Fruit fly (Drosophila melanogaster) whole organism, embryonic: ENCODE results near the gene CtBP.

ENCODE experiments used
- ATbp ChIP-seq: fragments of 200-800 bp; sonication (Bioruptor generic); optimal IDR thresholded peaks from 2 replicates; lab custom pipeline; 2017; ENCODE audit warnings: missing biosample characterization, mild to moderate bottlenecking, missing genetic modification characterization, missing genetic modification reagents
- Asciz ChIP-seq: fragments of 200-800 bp; sonication (Bioruptor generic); optimal IDR thresholded peaks from 2 replicates; lab custom pipeline; 2017; ENCODE audit warnings: missing biosample characterization, mild to moderate bottlenecking, missing genetic modification characterization, missing genetic modification reagents
- CG14965 ChIP-seq: fragments of 200-800 bp; sonication (Bioruptor generic); optimal IDR thresholded peaks from 2 replicates; lab custom pipeline; 2016; ENCODE audit warnings: missing biosample characterization, missing genetic modification characterization, borderline replicate concordance
- CG15011 ChIP-seq: fragments of 200-800 bp; sonication (Bioruptor generic); optimal IDR thresholded peaks from 3 replicates; lab custom pipeline; 2018; ENCODE audit warnings: missing biosample characterization, mild to moderate bottlenecking, missing genetic modification characterization
- CG1647 ChIP-seq: fragments of 200-800 bp; sonication (Bioruptor generic); optimal IDR thresholded peaks from 3 replicates; lab custom pipeline; 2016; ENCODE audit warnings: missing biosample characterization, missing genetic modification characterization
- CG17328 ChIP-seq: fragments of 200-800 bp; sonication (Bioruptor generic); IDR thresholded peaks from 2 replicates; pipeline ENCODE4 v1.3.6; 2022; ENCODE audit warnings: missing biosample characterization, missing genetic modification characterization
- CG17829 ChIP-seq: fragments of 200-800 bp; optimal IDR thresholded peaks from 2 replicates; lab custom pipeline; 2019; ENCODE audit warnings: missing biosample characterization, mild to moderate bottlenecking, missing genetic modification characterization, moderate library complexity
- CG18764 ChIP-seq: fragments of 200-800 bp; sonication (Bioruptor generic); optimal IDR thresholded peaks from 3 replicates; lab custom pipeline; 2016; ENCODE audit warnings: missing biosample characterization, missing genetic modification characterization
- CG2199 ChIP-seq: fragments of 200-800 bp; sonication (Bioruptor generic); IDR thresholded peaks from 3 replicates; pipeline ENCODE4 v1.3.6; 2022; ENCODE audit warnings: missing biosample characterization, missing genetic modification characterization
- CG3163 ChIP-seq: fragments of 200-800 bp; sonication (Bioruptor generic); optimal IDR thresholded peaks from 3 replicates; lab custom pipeline; 2016; ENCODE audit warnings: missing biosample characterization, missing genetic modification characterization
- CG32532 ChIP-seq: fragments of 200-800 bp; sonication (Bioruptor generic); IDR thresholded peaks from 2 replicates; pipeline ENCODE4 v1.3.6; 2022; ENCODE audit warnings: missing biosample characterization, missing genetic modification characterization
- CG3281 ChIP-seq: fragments of 200-800 bp; sonication (Bioruptor generic); optimal IDR thresholded peaks from 3 replicates; lab custom pipeline; 2017; ENCODE audit warnings: missing biosample characterization, mild to moderate bottlenecking, missing genetic modification characterization
- CG4424 ChIP-seq: fragments of 200-800 bp; sonication (Bioruptor generic); optimal IDR thresholded peaks from 3 replicates; lab custom pipeline; 2016; ENCODE audit warnings: missing biosample characterization, missing genetic modification characterization
- CG4617 ChIP-seq: fragments of 200-800 bp; sonication (Bioruptor generic); optimal IDR thresholded peaks from 3 replicates; lab custom pipeline; 2016; ENCODE audit warnings: missing biosample characterization, missing genetic modification characterization, borderline replicate concordance
- CG8388 ChIP-seq: fragments of 200-800 bp; sonication (Bioruptor generic); optimal IDR thresholded peaks from 2 replicates; lab custom pipeline; 2019; ENCODE audit warnings: missing biosample characterization, mild to moderate bottlenecking, missing genetic modification characterization, moderate library complexity
- CG8478 ChIP-seq: fragments of >200 bp; optimal IDR thresholded peaks from 2 replicates; lab custom pipeline; 2018
- CG9609 ChIP-seq: fragments of 200-800 bp; sonication (Bioruptor generic); optimal IDR thresholded peaks from 3 replicates; lab custom pipeline; 2016; ENCODE audit warnings: missing biosample characterization, missing genetic modification characterization
- D19A ChIP-seq: fragments of 200-800 bp; optimal IDR thresholded peaks from 3 replicates; lab custom pipeline; 2019; ENCODE audit warnings: missing biosample characterization, mild to moderate bottlenecking, missing genetic modification characterization, moderate library complexity
- Dip2 ChIP-seq: fragments of 200-800 bp; sonication (Bioruptor generic); IDR thresholded peaks from 2 replicates; pipeline ENCODE4 v1.3.6; 2022; ENCODE audit warnings: missing biosample characterization, missing genetic modification characterization
- Dip3 ChIP-seq: fragments of 200-800 bp; sonication (Bioruptor generic); optimal IDR thresholded peaks from 3 replicates; lab custom pipeline; 2016; ENCODE audit warnings: missing biosample characterization, missing genetic modification characterization
- Ets65A ChIP-seq: fragments of 200-800 bp; sonication (Bioruptor generic); peaks from one replicate; lab custom pipeline; 2016; ENCODE audit warnings: missing biosample characterization, missing genetic modification characterization
- HLH54F ChIP-seq: fragments of 200-800 bp; sonication (Bioruptor generic); optimal IDR thresholded peaks from 3 replicates; lab custom pipeline; 2016; ENCODE audit warnings: missing biosample characterization, missing genetic modification characterization
- Hey ChIP-seq: fragments of 200-800 bp; sonication (Bioruptor generic); optimal IDR thresholded peaks from 3 replicates; lab custom pipeline; 2018; ENCODE audit warnings: missing biosample characterization, mild to moderate bottlenecking, missing genetic modification characterization
- MESR4 ChIP-seq: fragments of 200-800 bp; sonication (Bioruptor generic); optimal IDR thresholded peaks from 2 replicates; lab custom pipeline; 2018; ENCODE audit warnings: missing biosample characterization, mild to moderate bottlenecking, missing genetic modification characterization, moderate library complexity
- NC2β ChIP-seq: fragments of 200-800 bp; sonication (Bioruptor generic); optimal IDR thresholded peaks from 2 replicates; lab custom pipeline; 2016; ENCODE audit warnings: missing biosample characterization, missing genetic modification characterization
- Opbp ChIP-seq: fragments of 200-800 bp; sonication (Bioruptor generic); IDR thresholded peaks from 3 replicates; pipeline ENCODE4 v1.3.6; 2022; ENCODE audit warnings: missing biosample characterization, missing genetic modification characterization; ENCODE audit not compliant: partially characterized antibody
- Ptx1 ChIP-seq: fragments of 200-800 bp; sonication (Bioruptor generic); IDR thresholded peaks from 2 replicates; pipeline ENCODE4 v1.3.6; 2022; ENCODE audit warnings: missing biosample characterization, missing genetic modification characterization
- Sox100B ChIP-seq: fragments of 200-800 bp; sonication (Bioruptor generic); optimal IDR thresholded peaks from 3 replicates; lab custom pipeline; 2018; ENCODE audit warnings: missing biosample characterization, mild to moderate bottlenecking, missing genetic modification characterization
- ap ChIP-seq: fragments of 200-800 bp; sonication (Bioruptor generic); IDR thresholded peaks from 2 replicates; pipeline ENCODE4 v1.3.6; 2022; ENCODE audit warnings: missing biosample characterization, missing genetic modification characterization
- bsh ChIP-seq, 2 experiments: fragments of 200-800 bp; sonication (Bioruptor generic); optimal IDR thresholded peaks; 2 replicates each; lab custom pipeline; 2017 to 2018; ENCODE audit warnings: mild to moderate bottlenecking in 2 of 2, missing biosample characterization in 2 of 2, missing genetic modification characterization in 2 of 2, moderate library complexity in 1 of 2
- cad ChIP-seq: fragments of >200 bp; optimal IDR thresholded peaks from 2 replicates; lab custom pipeline; 2017; ENCODE audit warnings: missing biosample characterization, missing genetic modification characterization
- cg ChIP-seq: fragments of 200-800 bp; sonication (Bioruptor generic); optimal IDR thresholded peaks from 3 replicates; lab custom pipeline; 2019; ENCODE audit warnings: missing biosample characterization, mild to moderate bottlenecking, missing genetic modification characterization, moderate library complexity
- chinmo ChIP-seq: fragments of 200-800 bp; sonication (Bioruptor generic); IDR thresholded peaks from 4 replicates; pipeline ENCODE4 v1.3.6; 2022; ENCODE audit warnings: missing biosample characterization, missing genetic modification characterization; ENCODE audit not compliant: partially characterized antibody
- chm ChIP-seq: fragments of 200-800 bp; sonication (Bioruptor generic); IDR thresholded peaks from 2 replicates; pipeline ENCODE4 v1.3.6; 2022; ENCODE audit warnings: missing biosample characterization, missing genetic modification characterization
- esg ChIP-seq: fragments of 200-800 bp; sonication (Bioruptor generic); conservative IDR thresholded peaks from 2 replicates; pipeline ENCODE4 v1.3.6; 2022; ENCODE audit warnings: missing biosample characterization, missing genetic modification characterization
- grn ChIP-seq: fragments of 200-800 bp; sonication (Bioruptor generic); optimal IDR thresholded peaks from 3 replicates; lab custom pipeline; 2017; ENCODE audit warnings: missing biosample characterization, missing genetic modification characterization
- lov ChIP-seq, 2 experiments: fragments of 200-800 bp in 1 of 2; fragments of >200 bp in 1 of 2; sonication (Bioruptor generic) in 1 of 2; IDR thresholded peaks in 1 of 2; optimal IDR thresholded peaks in 1 of 2; 2 replicates in 1 of 2; 3 replicates in 1 of 2; pipeline versions ENCODE4 v1.3.6 to Lab custom; 2017 to 2022; ENCODE audit warnings: missing biosample characterization in 1 of 2, missing genetic modification characterization in 1 of 2
- run ChIP-seq: fragments of 200-800 bp; sonication (Bioruptor generic); optimal IDR thresholded peaks from 3 replicates; lab custom pipeline; 2018; ENCODE audit warnings: missing biosample characterization, mild to moderate bottlenecking, missing genetic modification characterization
- trh ChIP-seq: fragments of 200-800 bp; sonication (Bioruptor generic); optimal IDR thresholded peaks from 2 replicates; lab custom pipeline; 2016; ENCODE audit warnings: missing biosample characterization, missing genetic modification characterization
- ttk ChIP-seq: fragments of 200-800 bp; sonication (Bioruptor generic); IDR thresholded peaks from 2 replicates; pipeline ENCODE4 v2.1.2; 2022; ENCODE audit warnings: missing biosample characterization, missing genetic modification characterization
- usp ChIP-seq: fragments of >200 bp; optimal IDR thresholded peaks from 2 replicates; lab custom pipeline; 2017; ENCODE audit warnings: missing biosample characterization, missing genetic modification characterization
- zfh1 ChIP-seq: fragments of 200-800 bp; sonication (Bioruptor generic); IDR thresholded peaks from 3 replicates; pipeline ENCODE4 v1.3.6; 2022; ENCODE audit warnings: missing biosample characterization, missing genetic modification characterization

Gene CtBP

DNA sequence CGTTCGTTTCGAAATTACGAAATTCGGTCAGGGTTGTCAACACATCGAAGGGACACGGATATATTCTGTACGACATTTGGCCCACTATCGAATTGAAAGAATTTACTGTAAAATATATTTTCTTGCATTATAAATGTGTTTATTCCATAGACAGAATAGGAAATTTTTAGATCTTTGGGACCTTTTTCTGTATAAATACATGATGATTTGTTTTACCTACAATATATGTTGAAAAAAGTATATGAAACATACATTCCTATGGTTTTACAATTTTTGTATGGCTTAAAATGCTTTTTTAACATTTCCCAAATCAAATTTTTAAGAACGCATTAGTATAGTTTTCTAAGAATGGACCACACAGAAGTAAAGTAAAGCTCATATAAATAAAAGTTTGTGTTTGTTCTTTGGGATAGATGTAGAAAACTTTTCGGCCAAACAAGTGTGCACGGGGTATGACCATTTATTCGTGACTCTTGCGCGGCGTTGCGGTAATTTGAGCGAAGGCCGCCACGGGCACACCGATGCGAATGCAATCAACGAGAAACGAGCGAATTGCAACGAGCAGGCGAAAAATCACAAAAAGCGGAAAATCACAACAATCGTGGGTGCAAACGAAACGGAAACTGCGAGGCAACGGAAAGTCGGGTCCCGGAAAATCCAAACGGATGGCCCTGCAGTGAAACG, 13.8 kb upstream of the CtBP start, which contains the start of the genes CG17327, CG44194 and CG7518 (continued):
- TF ChIP-seq NC2β (GFP tag; lab: Kevin White, UChicago) (no peak), CG3163 (GFP tag; lab: Kevin White, UChicago) (no peak), Sox100B (GFP tag; lab: Kevin White, UChicago) (no peak), esg (GFP tag; lab: Robert Waterston, UW) (no peak), CG18764 (GFP tag; lab: Kevin White, UChicago) (no peak), CG1647 (GFP tag; lab: Kevin White, UChicago) (no peak), CG3281 (no peak), bsh (GFP tag; optimal IDR thresholded peaks at IDR 0.05; lab: Kevin White, UChicago) (no peak), chinmo (peak; percentile 80; the same call in 2 of the 4 replicates), trh (GFP tag; lab: Kevin White, UChicago) (no peak), CG32532 (GFP tag; lab: Robert Waterston, UW) (0 out of 2 replicates have a peak, but pooled peaks have one; percentile 12), CG4424 (GFP tag; lab: Kevin White, UChicago) (no peak), D19A (tag; lab: Kevin White, UChicago) (no peak), Dip3 (GFP tag; lab: Kevin White, UChicago) (peak; percentile 22), chm (GFP tag; lab: Robert Waterston, UW) (no peak), CG17328 (no peak), grn (GFP tag; lab: Kevin White, UChicago) (no peak), Asciz (GFP tag; lab: Kevin White, UChicago) (no peak), HLH54F (GFP tag; lab: Kevin White, UChicago) (peak; percentile 40), ATbp (no peak), CG14965 (GFP tag; lab: Kevin White, UChicago) (no peak), run (tag; lab: Kevin White, UChicago) (no peak), zfh1 (GFP tag; lab: Robert Waterston, UW) (no peak), CG2199 (GFP tag; lab: Robert Waterston, UW) (no peak), CG9609 (GFP tag; lab: Kevin White, UChicago) (peak; percentile 5), ttk (GFP tag; lab: Robert Waterston, UW) (no peak), Hey (no peak), Dip2 (GFP tag; lab: Robert Waterston, UW) (no peak), cad (GFP tag; lab: Kevin White, UChicago) (no peak), ap (GFP tag; lab: Robert Waterston, UW) (no peak), Ptx1 (GFP tag; lab: Robert Waterston, UW) (peak; percentile 29; the same call in 1 of the 2 replicates), CG15011 (GFP tag; lab: Kevin White, UChicago) (no peak), usp (GFP tag; lab: Kevin White, UChicago) (no peak), lov (optimal IDR thresholded peaks at IDR 0.05; lab: Kevin White, UChicago) (no peak), lov (GFP tag; IDR thresholded peaks at IDR 0.05; lab: Robert Waterston, UW) (no peak)

DNA sequence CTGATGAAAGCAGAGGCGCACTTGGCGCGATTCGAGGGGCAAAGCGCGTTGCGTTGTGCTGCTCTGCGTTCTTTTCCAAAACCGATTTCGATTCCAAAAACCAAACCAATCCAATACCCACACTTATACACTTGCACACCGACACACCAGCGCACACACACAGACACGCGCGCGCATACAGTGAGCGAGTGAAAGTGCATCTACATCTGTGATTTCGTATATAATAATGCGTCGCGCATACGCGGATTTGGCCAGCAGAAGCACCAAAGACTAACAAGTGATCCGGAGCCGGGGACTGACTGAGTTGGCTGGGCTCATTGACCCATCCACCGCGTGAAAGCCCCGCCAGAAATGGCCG, 13.2 kb upstream of the CtBP start:
- TF ChIP-seq CG8478 (lab: Kevin White, UChicago) (peak; percentile 40), MESR4 (GFP tag; lab: Kevin White, UChicago) (peak; percentile 4), Dip2 (GFP tag; lab: Robert Waterston, UW) (no peak), Opbp (GFP tag; lab: Robert Waterston, UW) (0 out of 3 replicates have a peak, but pooled peaks have one; percentile 1), CG4617 (GFP tag; lab: Kevin White, UChicago) (peak; percentile 18), Ets65A (GFP tag; lab: Kevin White, UChicago) (peak; percentile 22), CG17829 (no peak), CG8388 (GFP tag; lab: Kevin White, UChicago) (peak; percentile 97), cg (GFP tag; lab: Kevin White, UChicago) (peak; percentile 92)
